Worm (Caenorhabditis elegans): ENCODE data around the gene math-8.

Gene math-8

ce11 chrII:1921018-1921417, 32.0 kb upstream of the math-8 start, which contains the start of gene bath-7:
Gene bath-7 (minus strand): TSS chrII:1921118.
- TF ChIP-seq nhr-43 (tag; optimal IDR thresholded peaks at IDR 0.05; ENCODE audit: poor library complexity, severe bottlenecking) (no peak), fkh-10 (GFP tag; optimal IDR thresholded peaks at IDR 0.05) (no peak), nhr-28 (tag; optimal IDR thresholded peaks at IDR 0.05) (no peak), pha-4 (tag; optimal IDR thresholded peaks at IDR 0.05) (no peak), nhr-23 (tag; optimal IDR thresholded peaks at IDR 0.05) (no peak), tbx-2 (tag; optimal IDR thresholded peaks at IDR 0.05) (no peak), hmg-11 (tag; optimal IDR thresholded peaks at IDR 0.05) (no peak), zag-1 (tag; optimal IDR thresholded peaks at IDR 0.05) (no peak), nhr-76 (tag; optimal IDR thresholded peaks at IDR 0.05) (no peak), ztf-11 (tag; optimal IDR thresholded peaks at IDR 0.05) (no peak), lin-39 (tag; optimal IDR thresholded peaks at IDR 0.05) (no peak), nhr-11 (tag; optimal IDR thresholded peaks at IDR 0.05) (no peak), ztf-4 (tag; optimal IDR thresholded peaks at IDR 0.05) (no peak), fos-1 (tag; optimal IDR thresholded peaks at IDR 0.05) (no peak), egl-5 (tag; optimal IDR thresholded peaks at IDR 0.05) (no peak), aly-2 (tag; optimal IDR thresholded peaks at IDR 0.05) (no peak), egl-27 (tag; optimal IDR thresholded peaks at IDR 0.05) (no peak), unc-62 (GFP tag; optimal IDR thresholded peaks at IDR 0.05) (no peak), elt-2 (tag; optimal IDR thresholded peaks at IDR 0.05) (no peak), eor-1 (tag; optimal IDR thresholded peaks at IDR 0.05) (no peak)

- TF ChIP-seq ZK546.5 (tag; optimal IDR thresholded peaks at IDR 0.05) (no peak), nhr-43 (tag; optimal IDR thresholded peaks at IDR 0.05; ENCODE audit: poor library complexity, severe bottlenecking) (no peak), skn-1 (tag; optimal IDR thresholded peaks at IDR 0.05) (no peak), fos-1 (tag; optimal IDR thresholded peaks at IDR 0.05) (no peak), zag-1 (tag; optimal IDR thresholded peaks at IDR 0.05) (no peak), nhr-76 (tag; optimal IDR thresholded peaks at IDR 0.05) (no peak), nhr-67 (tag; optimal IDR thresholded peaks at IDR 0.05) (no peak), ceh-9 (tag; optimal IDR thresholded peaks at IDR 0.05) (no peak), tbx-2 (tag; optimal IDR thresholded peaks at IDR 0.05) (no peak), nhr-237 (tag; optimal IDR thresholded peaks at IDR 0.05) (no peak), fkh-2 (tag; optimal IDR thresholded peaks at IDR 0.05) (no peak), nhr-11 (tag; optimal IDR thresholded peaks at IDR 0.05) (no peak), sea-2 (GFP tag; optimal IDR thresholded peaks at IDR 0.05) (no peak), lin-15B (tag; optimal IDR thresholded peaks at IDR 0.05) (no peak)
Measured at ce11 chrII:1917862-1918261, 28.9 kb upstream of the math-8 start, which contains the start of gene bath-4. Gene bath-4 (minus strand): TSS chrII:1917962.

- TF ChIP-seq elt-2 (tag; optimal IDR thresholded peaks at IDR 0.05) (no peak), nhr-43 (tag; optimal IDR thresholded peaks at IDR 0.05; ENCODE audit: poor library complexity, severe bottlenecking) (no peak), ZK546.5 (tag; optimal IDR thresholded peaks at IDR 0.05) (no peak), lsy-12 (tag; optimal IDR thresholded peaks at IDR 0.05) (no peak), ztf-11 (tag; optimal IDR thresholded peaks at IDR 0.05) (no peak), egl-27 (tag; optimal IDR thresholded peaks at IDR 0.05) (no peak), ceh-82 (tag; optimal IDR thresholded peaks at IDR 0.05) (no peak), pqm-1 (tag; optimal IDR thresholded peaks at IDR 0.05) (no peak), ceh-28 (tag; optimal IDR thresholded peaks at IDR 0.05) (no peak), mdl-1 (tag; optimal IDR thresholded peaks at IDR 0.05) (no peak), nhr-23 (tag; optimal IDR thresholded peaks at IDR 0.05) (no peak), snpc-4 (tag; optimal IDR thresholded peaks at IDR 0.05) (no peak), nhr-25 (tag; optimal IDR thresholded peaks at IDR 0.05) (no peak), zag-1 (tag; optimal IDR thresholded peaks at IDR 0.05) (no peak), ama-1 (optimal IDR thresholded peaks at IDR 0.05) (no peak), pha-4 (tag; optimal IDR thresholded peaks at IDR 0.05) (no peak), lin-15B (tag; optimal IDR thresholded peaks at IDR 0.05) (no peak)
Measured at ce11 chrII:1912741-1913140, 23.8 kb upstream of the math-8 start, which contains the start of gene math-31. Gene math-31 (minus strand): TSS chrII:1912841.

ce11 chrII:1905104-1905503, 16.1 kb upstream of the math-8 start, which contains the start of gene math-22:
Gene math-22 (plus strand): TSS chrII:1905404.
- peak; percentile 16 for TF ChIP-seq pqm-1 (tag; optimal IDR thresholded peaks at IDR 0.05)
- TF ChIP-seq unc-62 (GFP tag; optimal IDR thresholded peaks at IDR 0.05): no peak
